Worm (Caenorhabditis elegans) whole organism, young adult: ENCODE measurements around the gene rab-6.1.

ENCODE experiments used
- hsf-1 ChIP-seq: fragments of 200-800 bp; sonication (Bioruptor generic); IDR thresholded peaks from 2 replicates; pipeline ENCODE4 v1.3.6; 2022; ENCODE audit warnings: missing genetic modification reagents, missing genetic modification characterization, missing compliant biosample characterization
- mcd-1 ChIP-seq: fragments of 200-800 bp; sonication (Bioruptor generic); IDR thresholded peaks from 2 replicates; pipeline ENCODE4 v1.3.6; 2022; ENCODE audit warnings: missing genetic modification reagents, missing genetic modification characterization, missing compliant biosample characterization
- nfyb-1 ChIP-seq: fragments of 200-800 bp; sonication (Bioruptor generic); IDR thresholded peaks from 2 replicates; pipeline ENCODE4 v1.3.6; 2022; ENCODE audit warnings: missing genetic modification reagents, missing genetic modification characterization, missing compliant biosample characterization

rab-6.1 gene

DNA sequence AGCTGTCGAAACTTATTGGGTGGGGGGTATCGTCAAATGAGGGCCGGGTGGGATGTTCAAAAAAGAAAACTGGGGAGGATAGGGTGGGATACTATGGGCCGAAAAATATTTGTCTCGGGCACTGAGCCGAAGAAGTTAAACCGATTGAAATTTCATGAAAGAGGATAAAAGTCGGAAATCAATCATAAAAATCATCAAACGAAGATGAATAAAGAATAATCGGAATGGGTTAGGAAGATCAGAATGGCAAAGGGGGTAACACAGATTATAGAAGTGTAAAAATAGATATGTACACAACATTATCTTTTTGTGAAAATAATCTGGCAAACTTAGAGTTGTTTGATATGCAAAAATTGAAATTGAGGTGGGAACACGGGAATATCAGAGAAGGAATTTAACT lies 50.2 kb downstream of the rab-6.1 start:
- TF ChIP-seq hsf-1 (GFP tag; lab: Robert Waterston, UW) (no peak), mcd-1 (GFP tag; lab: Robert Waterston, UW) (no peak), nfyb-1 (GFP tag; lab: Robert Waterston, UW) (0 out of 2 replicates have a peak, but pooled peaks have one; percentile 16)
